Fruit fly (Drosophila melanogaster): ENCODE measurements around the gene CG14454.
"Not testable (repeated sequence)": the region's sequence is repeated elsewhere in the genome, so short reads cannot be mapped to it uniquely, and the experiment has no call there.

CG14454 gene

dm6 chr3L:22713605-22714004 lies 21.3 kb upstream of the CG14454 start:
- no peak for TF ChIP-seq fd96Ca (GFP tag; IDR thresholded peaks at IDR 0.05)
- TF ChIP-seq CG12605 (GFP tag; IDR thresholded peaks at IDR 0.05): no peak
- TF ChIP-seq CG34367 (tag; optimal IDR thresholded peaks at IDR 0.05): no peak
- TF ChIP-seq D1 (tag; optimal IDR thresholded peaks at IDR 0.05): no peak
- TF ChIP-seq gl (tag; optimal IDR thresholded peaks at IDR 0.05): no peak
- TF ChIP-seq CG8301 (tag; optimal IDR thresholded peaks at IDR 0.05): no peak
- no peak for TF ChIP-seq Ets98B (GFP tag; IDR thresholded peaks at IDR 0.05)
- no peak for TF ChIP-seq CG10348 (GFP tag; IDR thresholded peaks at IDR 0.05)
- no peak for TF ChIP-seq Pif1A (GFP tag; optimal IDR thresholded peaks at IDR 0.05)
- no peak for TF ChIP-seq Pif1B (GFP tag; optimal IDR thresholded peaks at IDR 0.05)
- TF ChIP-seq CG9948 (tag; optimal IDR thresholded peaks at IDR 0.05): no peak

DNA sequence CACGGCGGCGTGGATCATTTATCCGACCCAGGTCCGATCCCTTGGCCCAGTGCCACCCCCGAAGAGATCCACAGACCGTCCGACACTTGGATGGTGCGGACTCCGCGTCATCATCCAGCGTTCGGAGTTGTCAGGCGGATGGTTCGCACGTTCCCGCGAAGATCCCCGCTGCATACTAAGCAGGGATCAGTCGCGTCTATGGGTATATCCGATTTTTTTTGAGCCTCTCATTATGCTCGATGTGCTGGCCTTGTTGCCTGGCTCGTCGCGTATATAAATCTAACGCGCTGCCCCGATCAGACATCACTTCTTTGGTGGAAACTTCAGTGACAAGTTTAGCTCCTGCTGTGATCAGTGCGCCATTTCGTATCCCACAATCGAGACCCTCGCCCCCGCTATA lies 19.5 kb upstream of the CG14454 start, which contains the start of gene CG11370:
Gene CG11370 (plus strand): TSS at position 301 of the 400 bp plus-strand sequence.
- TF ChIP-seq Snoo (tag; optimal IDR thresholded peaks at IDR 0.05) (no peak), CG15710 (tag; optimal IDR thresholded peaks at IDR 0.05) (no peak), Pif1B (GFP tag; optimal IDR thresholded peaks at IDR 0.05) (no peak), CG13204 (GFP tag; optimal IDR thresholded peaks at IDR 0.05) (no peak), D1 (tag; optimal IDR thresholded peaks at IDR 0.05) (no peak)

dm6 chr3L:22699133-22699532 lies 6.8 kb upstream of the CG14454 start, which contains the start of gene CG45116:
CG45116 (plus strand) TSS chr3L:22699433.
- TF ChIP-seq CG8301 (tag; optimal IDR thresholded peaks at IDR 0.05) (no peak), CG32121 (GFP tag; IDR thresholded peaks at IDR 0.05) (no peak), CG12605 (GFP tag; IDR thresholded peaks at IDR 0.05) (no peak), EcR (GFP tag; optimal IDR thresholded peaks at IDR 0.05) (no peak), CG8159 (tag; optimal IDR thresholded peaks at IDR 0.05) (no peak), fd96Ca (GFP tag; IDR thresholded peaks at IDR 0.05) (no peak)

dm6 chr3L:22696930-22697329 lies 4.6 kb upstream of the CG14454 start, which contains the start of gene CG32453:
CG32453 (plus strand) TSS chr3L:22697230.
- TF ChIP-seq Ets98B (GFP tag; IDR thresholded peaks at IDR 0.05); Snoo (tag; optimal IDR thresholded peaks at IDR 0.05); rn (GFP tag; IDR thresholded peaks at IDR 0.05): not testable (repeated sequence)

DNA sequence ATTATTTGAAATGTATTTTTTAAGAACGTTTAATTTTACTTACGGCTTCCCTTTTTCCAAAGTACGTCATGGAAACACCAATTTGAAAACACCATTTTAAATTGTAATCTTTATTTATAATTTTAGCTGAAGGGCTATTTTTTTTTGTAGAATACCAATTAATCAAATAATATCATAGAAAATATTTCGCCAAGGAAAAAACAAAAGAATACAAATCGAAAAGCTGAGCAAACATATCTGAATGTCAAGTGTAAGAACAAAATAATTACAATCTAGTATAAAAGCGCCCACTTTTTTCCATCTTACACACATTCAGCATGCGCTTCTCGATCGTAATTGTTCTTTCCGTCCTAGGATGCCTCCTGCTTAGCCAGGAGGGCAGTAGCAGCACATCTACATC lies 3.3 kb upstream of the CG14454 start, which contains the start of gene CG14452:
Gene CG14452 (plus strand): TSS at position 301 of the 400 bp plus-strand sequence.
- TF ChIP-seq CG8159 (tag; optimal IDR thresholded peaks at IDR 0.05): no peak
- TF ChIP-seq CG17806 (tag; optimal IDR thresholded peaks at IDR 0.05): no peak
- no peak for TF ChIP-seq CG14655 (GFP tag; optimal IDR thresholded peaks at IDR 0.05)
- TF ChIP-seq Ets98B (GFP tag; IDR thresholded peaks at IDR 0.05): no peak
- TF ChIP-seq CG9948 (tag; optimal IDR thresholded peaks at IDR 0.05): no peak
- no peak for TF ChIP-seq rn (GFP tag; IDR thresholded peaks at IDR 0.05)
- TF ChIP-seq D1 (tag; optimal IDR thresholded peaks at IDR 0.05): no peak
- TF ChIP-seq Snoo (tag; optimal IDR thresholded peaks at IDR 0.05): no peak
- no peak for TF ChIP-seq CG34367 (tag; optimal IDR thresholded peaks at IDR 0.05)
- TF ChIP-seq CG15710 (tag; optimal IDR thresholded peaks at IDR 0.05): no peak
- no peak for TF ChIP-seq EcR (GFP tag; optimal IDR thresholded peaks at IDR 0.05)
- TF ChIP-seq fd96Ca (GFP tag; IDR thresholded peaks at IDR 0.05): no peak
- TF ChIP-seq CG4496 (GFP tag; IDR thresholded peaks at IDR 0.05): no peak
- TF ChIP-seq CG13204 (GFP tag; optimal IDR thresholded peaks at IDR 0.05): no peak
- TF ChIP-seq CG12605 (GFP tag; IDR thresholded peaks at IDR 0.05): no peak
- TF ChIP-seq Pif1A (GFP tag; optimal IDR thresholded peaks at IDR 0.05): no peak
- TF ChIP-seq Pif1B (GFP tag; optimal IDR thresholded peaks at IDR 0.05): no peak
- TF ChIP-seq CG8301 (tag; optimal IDR thresholded peaks at IDR 0.05): no peak

DNA sequence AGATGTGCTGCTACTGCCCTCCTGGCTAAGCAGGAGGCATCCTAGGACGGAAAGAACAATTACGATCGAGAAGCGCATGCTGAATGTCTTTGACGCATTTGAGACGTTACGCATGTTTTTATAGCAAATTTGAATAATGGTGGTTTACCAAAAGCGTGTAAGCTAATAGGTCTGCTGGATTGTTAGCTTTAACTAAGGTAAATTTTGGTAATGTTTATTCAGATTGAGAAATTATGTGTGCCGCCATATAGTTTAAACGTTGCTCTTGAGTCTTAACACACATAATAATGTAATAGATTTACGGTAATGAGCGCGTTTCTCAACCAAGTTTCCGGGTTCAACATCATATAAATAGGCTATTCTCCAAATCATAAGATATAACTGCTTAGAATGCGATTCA lies 1.4 kb upstream of the CG14454 start, which contains the start of the genes CG12546 and CG14453:
Gene CG12546 (minus strand): TSS at position 101 of the 400 bp plus-strand sequence.
Gene CG14453 (plus strand): TSS at position 372 of the 400 bp plus-strand sequence.
- TF ChIP-seq CG32121 (GFP tag; IDR thresholded peaks at IDR 0.05) (no peak), CG8159 (tag; optimal IDR thresholded peaks at IDR 0.05) (no peak), rn (GFP tag; IDR thresholded peaks at IDR 0.05) (no peak)

- no peak for TF ChIP-seq Pif1B (GFP tag; optimal IDR thresholded peaks at IDR 0.05)
- no peak for TF ChIP-seq CG9948 (tag; optimal IDR thresholded peaks at IDR 0.05)
- no peak for TF ChIP-seq CG17806 (tag; optimal IDR thresholded peaks at IDR 0.05)
- TF ChIP-seq CG12605 (GFP tag; IDR thresholded peaks at IDR 0.05): no peak
- TF ChIP-seq CG8159 (tag; optimal IDR thresholded peaks at IDR 0.05): no peak
- TF ChIP-seq CG32121 (GFP tag; IDR thresholded peaks at IDR 0.05): no peak
These were observed 5.3 kb downstream of the CG14454 start, which contains the start of the genes CG14455 and CG14456 for dm6 chr3L:22686987-22687386. CG14455 (minus strand) TSS chr3L:22687087. CG14456 (plus strand) TSS chr3L:22687222.

dm6 chr3L:22680932-22681331 lies 11.4 kb downstream of the CG14454 start:
- TF ChIP-seq CG32121 (GFP tag; IDR thresholded peaks at IDR 0.05): no peak
- TF ChIP-seq Pif1A (GFP tag; optimal IDR thresholded peaks at IDR 0.05): no peak
- no peak for TF ChIP-seq Ets98B (GFP tag; IDR thresholded peaks at IDR 0.05)
- TF ChIP-seq Snoo (tag; optimal IDR thresholded peaks at IDR 0.05): no peak
- TF ChIP-seq Pif1B (GFP tag; optimal IDR thresholded peaks at IDR 0.05): no peak
- no peak for TF ChIP-seq fd96Ca (GFP tag; IDR thresholded peaks at IDR 0.05)
- no peak for TF ChIP-seq CG14655 (GFP tag; optimal IDR thresholded peaks at IDR 0.05)
- TF ChIP-seq CG4496 (GFP tag; IDR thresholded peaks at IDR 0.05): no peak
